Fruit fly (Drosophila melanogaster): Measurements from ENCODE around the gene comt.

comt gene

dm6 chrX:13256967-13257366 is 1.9 kb upstream of the comt start (continued):
- TF ChIP-seq Dad (GFP tag; optimal IDR thresholded peaks at IDR 0.05) (peak; percentile 22), psq (GFP tag; optimal IDR thresholded peaks at IDR 0.05) (no peak), CG10959 (GFP tag; IDR thresholded peaks at IDR 0.05) (no peak), tgo (GFP tag; IDR thresholded peaks at IDR 0.05) (no peak), CrebB (tag; optimal IDR thresholded peaks at IDR 0.05) (no peak), knrl (GFP tag; IDR thresholded peaks at IDR 0.05; ENCODE audit: partially characterized antibody) (peak; percentile 38; the same call in 1 of the 3 replicates), CG11398 (GFP tag; optimal IDR thresholded peaks at IDR 0.05) (no peak), CG15269 (tag; optimal IDR thresholded peaks at IDR 0.05) (no peak), CG1529 (GFP tag; optimal IDR thresholded peaks at IDR 0.05) (no peak), Hey (tag; optimal IDR thresholded peaks at IDR 0.05) (no peak), danr (GFP tag; IDR thresholded peaks at IDR 0.05) (no peak), CG2678 (tag; optimal IDR thresholded peaks at IDR 0.05) (peak; percentile 10), lola (GFP tag; optimal IDR thresholded peaks at IDR 0.05) (no peak), CG8089 (GFP tag; optimal IDR thresholded peaks at IDR 0.05) (no peak), Deaf1 (tag; optimal IDR thresholded peaks at IDR 0.05) (peak; percentile 53), CG13123 (GFP tag; optimal IDR thresholded peaks at IDR 0.05) (no peak), ase (GFP tag; IDR thresholded peaks at IDR 0.05) (no peak), Lim3 (GFP tag; IDR thresholded peaks at IDR 0.05) (no peak), NC2β (GFP tag; optimal IDR thresholded peaks at IDR 0.05) (no peak), CG5953 (GFP tag; IDR thresholded peaks at IDR 0.05) (no peak), CG4424 (GFP tag; optimal IDR thresholded peaks at IDR 0.05) (no peak), CG4328 (GFP tag; optimal IDR thresholded peaks at IDR 0.05) (no peak), Atf-2 (GFP tag; optimal IDR thresholded peaks at IDR 0.05) (no peak), eve (GFP tag; optimal IDR thresholded peaks at IDR 0.05) (no peak), E2f1 (GFP tag; IDR thresholded peaks at IDR 0.05) (no peak), ci (GFP tag; IDR thresholded peaks at IDR 0.05) (peak; percentile 77; the same call in 2 of the 3 replicates), gt (GFP tag; IDR thresholded peaks at IDR 0.05) (no peak), gro (GFP tag; optimal IDR thresholded peaks at IDR 0.05) (no peak), CG17359 (tag; optimal IDR thresholded peaks at IDR 0.05) (peak; percentile 26), wek (GFP tag; optimal IDR thresholded peaks at IDR 0.05) (peak; percentile 30), CG14014 (GFP tag; IDR thresholded peaks at IDR 0.05) (peak; percentile 17; the same call in 1 of the 2 replicates), CG11247 (GFP tag; IDR thresholded peaks at IDR 0.05) (no peak), Neu2 (GFP tag; optimal IDR thresholded peaks at IDR 0.05; ENCODE audit: borderline replicate concordance) (no peak), Ets65A (GFP tag) (no peak), CG1832 (GFP tag; optimal IDR thresholded peaks at IDR 0.05) (no peak), fd64A (GFP tag; optimal IDR thresholded peaks at IDR 0.05) (no peak), Hmx (GFP tag; optimal IDR thresholded peaks at IDR 0.05) (no peak), bbx (GFP tag; IDR thresholded peaks at IDR 0.05; ENCODE audit: partially characterized antibody) (peak; percentile 56; the same call in 1 of the 2 replicates), CG32767 (GFP tag; IDR thresholded peaks at IDR 0.05) (no peak), CG10366 (GFP tag; IDR thresholded peaks at IDR 0.05) (no peak), CG1603 (tag; optimal IDR thresholded peaks at IDR 0.05) (peak; percentile 38), CG12104 (GFP tag; optimal IDR thresholded peaks at IDR 0.05) (no peak), zen2 (GFP tag; IDR thresholded peaks at IDR 0.05; ENCODE audit: partially characterized antibody) (no peak), CG6272 (GFP tag; IDR thresholded peaks at IDR 0.05) (no peak), CG6175 (GFP tag; IDR thresholded peaks at IDR 0.05) (no peak), CG1647 (GFP tag; optimal IDR thresholded peaks at IDR 0.05) (no peak), CG4820 (GFP tag; optimal IDR thresholded peaks at IDR 0.05) (no peak), Dfd (GFP tag; optimal IDR thresholded peaks at IDR 0.05) (peak in 1 of 2 experiments; percentile 64), Sox100B (GFP tag; optimal IDR thresholded peaks at IDR 0.05) (no peak), mld (GFP tag; IDR thresholded peaks at IDR 0.05; ENCODE audit: partially characterized antibody) (no peak), chm (GFP tag; IDR thresholded peaks at IDR 0.05) (peak; percentile 82), wor (GFP tag; IDR thresholded peaks at IDR 0.05) (no peak)
